Fruit fly (Drosophila melanogaster): ENCODE results near the gene Eip75B.
A peak's percentile ranks its signal among the peaks of the same experiment; 100 is the strongest.

The Eip75B gene

DNA sequence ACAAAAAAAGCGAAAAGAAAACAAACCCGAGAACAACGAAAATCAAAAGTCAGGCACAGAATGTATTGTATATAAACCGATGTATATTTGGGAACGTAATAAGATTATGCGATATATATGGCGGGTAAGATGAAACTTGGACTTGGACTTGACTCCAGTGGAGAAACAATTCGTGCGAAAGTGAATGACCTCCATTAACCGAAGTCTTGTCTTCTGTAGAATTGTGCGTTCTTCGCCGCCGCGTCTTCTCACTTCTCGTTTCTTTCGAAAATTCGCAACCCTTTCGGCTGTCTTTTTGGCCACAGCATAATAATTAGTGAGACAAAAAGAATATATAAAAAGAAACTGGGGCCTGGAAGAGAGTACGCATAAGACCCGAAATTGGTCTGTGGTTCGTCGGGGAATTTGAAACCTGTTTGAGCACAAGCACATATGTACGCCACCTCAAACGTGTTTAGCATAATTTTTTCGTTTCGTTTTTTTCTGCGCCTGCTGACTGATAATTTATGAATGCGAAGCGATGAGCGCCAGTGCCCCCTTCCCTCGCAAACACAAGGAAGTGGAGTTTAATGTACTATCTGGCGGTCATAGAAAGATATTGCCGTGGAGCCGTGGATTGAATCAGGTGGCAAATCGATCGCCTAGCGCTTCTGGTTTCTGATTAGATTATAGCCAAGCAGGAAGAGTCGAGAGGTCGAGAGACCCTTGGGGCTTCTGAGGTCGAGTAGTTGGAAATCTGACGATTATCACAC is 56.9 kb downstream of the Eip75B start:
- TF ChIP-seq tai (GFP tag; optimal IDR thresholded peaks at IDR 0.05) = peak; percentile 68
- TF ChIP-seq sage (GFP tag; optimal IDR thresholded peaks at IDR 0.05) = no peak
- TF ChIP-seq Hnf4 (GFP tag; optimal IDR thresholded peaks at IDR 0.05) = peak; percentile 37
- TF ChIP-seq Myc (optimal IDR thresholded peaks at IDR 0.05) = no peak
- no peak for TF ChIP-seq rgr (GFP tag; optimal IDR thresholded peaks at IDR 0.05)
- no peak for TF ChIP-seq Abd-B (GFP tag; optimal IDR thresholded peaks at IDR 0.05)
- TF ChIP-seq sv (GFP tag; optimal IDR thresholded peaks at IDR 0.05) = no peak
- TF ChIP-seq psq (GFP tag; optimal IDR thresholded peaks at IDR 0.05) = peak; percentile 88
- no peak for TF ChIP-seq dmrt93B (GFP tag; optimal IDR thresholded peaks at IDR 0.05)
- TF ChIP-seq h (GFP tag; optimal IDR thresholded peaks at IDR 0.05) = no peak
- TF ChIP-seq dsf (GFP tag; optimal IDR thresholded peaks at IDR 0.05; ENCODE audit: borderline replicate concordance) = no peak
- no peak for TF ChIP-seq Hr83 (GFP tag; optimal IDR thresholded peaks at IDR 0.05; ENCODE audit: poor library complexity, severe bottlenecking)
- TF ChIP-seq fru (GFP tag; optimal IDR thresholded peaks at IDR 0.05) = peak; percentile 45
- TF ChIP-seq Dfd (GFP tag; optimal IDR thresholded peaks at IDR 0.05) = no peak
- peak; percentile 17 for TF ChIP-seq brk (GFP tag; optimal IDR thresholded peaks at IDR 0.05)
- no peak for TF ChIP-seq ey (GFP tag; optimal IDR thresholded peaks at IDR 0.05)
- TF ChIP-seq Mio (GFP tag; optimal IDR thresholded peaks at IDR 0.05) = no peak
- no peak for TF ChIP-seq usp (GFP tag; optimal IDR thresholded peaks at IDR 0.05)
- no peak for TF ChIP-seq CG9705 (GFP tag; optimal IDR thresholded peaks at IDR 0.05)
- no peak for TF ChIP-seq GATAd (GFP tag; optimal IDR thresholded peaks at IDR 0.05)
- TF ChIP-seq woc (GFP tag; optimal IDR thresholded peaks at IDR 0.05) = peak; percentile 13
- peak; percentile 13 for TF ChIP-seq Vsx2 (GFP tag; optimal IDR thresholded peaks at IDR 0.05; ENCODE audit: partially characterized antibody)
- no peak for TF ChIP-seq N (GFP tag; optimal IDR thresholded peaks at IDR 0.05)
- no peak for TF ChIP-seq foxo (GFP tag; optimal IDR thresholded peaks at IDR 0.05)
- TF ChIP-seq Hr78 (GFP tag; optimal IDR thresholded peaks at IDR 0.05) = no peak
- TF ChIP-seq pan (optimal IDR thresholded peaks at IDR 0.05) = no peak
- TF ChIP-seq br (GFP tag; optimal IDR thresholded peaks at IDR 0.05) = no peak
- TF ChIP-seq Jra (GFP tag; optimal IDR thresholded peaks at IDR 0.05) = no peak
- peak; percentile 70 for TF ChIP-seq Rel (GFP tag; optimal IDR thresholded peaks at IDR 0.05)
- TF ChIP-seq Rel (tag; optimal IDR thresholded peaks at IDR 0.05) = peak; percentile 43
- TF ChIP-seq CG32264 (GFP tag; optimal IDR thresholded peaks at IDR 0.05) = no peak
- TF ChIP-seq lola (GFP tag; optimal IDR thresholded peaks at IDR 0.05) = no peak
- peak in 1 of 2 experiments; percentile 18 for TF ChIP-seq dl (GFP tag; optimal IDR thresholded peaks at IDR 0.05; ENCODE audit: insufficient read depth in 1 of 2, partially characterized antibody in 2 of 2)
- TF ChIP-seq jim (GFP tag; optimal IDR thresholded peaks at IDR 0.05) = no peak
- TF ChIP-seq Sp1 (GFP tag; optimal IDR thresholded peaks at IDR 0.05) = no peak
- no peak for TF ChIP-seq HLH106 (tag; optimal IDR thresholded peaks at IDR 0.05)
- TF ChIP-seq Dif (GFP tag; optimal IDR thresholded peaks at IDR 0.05; ENCODE audit: partially characterized antibody) = peak; percentile 43
- TF ChIP-seq CrebA (GFP tag; optimal IDR thresholded peaks at IDR 0.05; ENCODE audit: borderline replicate concordance) = peak; percentile 78
- no peak for TF ChIP-seq OdsH (GFP tag; optimal IDR thresholded peaks at IDR 0.05)

DNA sequence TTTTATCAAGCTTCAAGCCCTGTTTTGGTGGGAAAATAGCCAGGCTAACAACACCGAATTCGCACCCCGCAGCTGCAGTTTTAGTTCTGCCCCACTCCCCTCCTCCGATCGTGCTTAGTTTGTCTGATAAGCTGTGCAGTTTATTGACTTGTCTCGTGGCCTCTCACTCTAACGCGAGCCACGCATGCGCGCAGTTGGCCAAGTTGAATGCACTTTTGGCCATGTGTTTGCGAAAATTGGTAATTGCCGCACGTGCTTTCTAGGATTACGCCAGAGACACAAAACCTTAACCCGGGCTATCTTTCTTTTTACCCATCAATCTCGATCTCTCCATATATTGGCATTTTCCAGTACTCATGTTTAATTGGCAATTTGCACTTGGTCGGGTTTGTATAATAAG is 58.1 kb downstream of the Eip75B start:
- TF ChIP-seq dl (GFP tag; optimal IDR thresholded peaks at IDR 0.05; ENCODE audit: insufficient read depth in 1 of 2, partially characterized antibody in 2 of 2) = no peak
- TF ChIP-seq foxo (GFP tag; optimal IDR thresholded peaks at IDR 0.05) = no peak
- no peak for TF ChIP-seq woc (GFP tag; optimal IDR thresholded peaks at IDR 0.05)
- TF ChIP-seq N (GFP tag; optimal IDR thresholded peaks at IDR 0.05) = no peak
- TF ChIP-seq jim (GFP tag; optimal IDR thresholded peaks at IDR 0.05) = no peak
- no peak for TF ChIP-seq sage (GFP tag; optimal IDR thresholded peaks at IDR 0.05)
- no peak for TF ChIP-seq dsf (GFP tag; optimal IDR thresholded peaks at IDR 0.05; ENCODE audit: borderline replicate concordance)
- TF ChIP-seq Abd-B (GFP tag; optimal IDR thresholded peaks at IDR 0.05) = no peak
- no peak for TF ChIP-seq rgr (GFP tag; optimal IDR thresholded peaks at IDR 0.05)
- no peak for TF ChIP-seq Jra (GFP tag; optimal IDR thresholded peaks at IDR 0.05)
- TF ChIP-seq Rel (GFP tag; optimal IDR thresholded peaks at IDR 0.05) = no peak
- TF ChIP-seq Rel (tag; optimal IDR thresholded peaks at IDR 0.05) = no peak
- no peak for TF ChIP-seq GATAd (GFP tag; optimal IDR thresholded peaks at IDR 0.05)
- no peak for TF ChIP-seq tai (GFP tag; optimal IDR thresholded peaks at IDR 0.05)
- no peak for TF ChIP-seq ey (GFP tag; optimal IDR thresholded peaks at IDR 0.05)
- TF ChIP-seq Mio (GFP tag; optimal IDR thresholded peaks at IDR 0.05) = no peak
- TF ChIP-seq dmrt93B (GFP tag; optimal IDR thresholded peaks at IDR 0.05) = no peak
- TF ChIP-seq brk (GFP tag; optimal IDR thresholded peaks at IDR 0.05) = no peak
- no peak for TF ChIP-seq psq (GFP tag; optimal IDR thresholded peaks at IDR 0.05)
- no peak for TF ChIP-seq usp (GFP tag; optimal IDR thresholded peaks at IDR 0.05)
- TF ChIP-seq Hr83 (GFP tag; optimal IDR thresholded peaks at IDR 0.05; ENCODE audit: poor library complexity, severe bottlenecking) = no peak
